Fruit fly (Drosophila melanogaster): Measurements from ENCODE around the gene CG14933.

Gene CG14933

DNA sequence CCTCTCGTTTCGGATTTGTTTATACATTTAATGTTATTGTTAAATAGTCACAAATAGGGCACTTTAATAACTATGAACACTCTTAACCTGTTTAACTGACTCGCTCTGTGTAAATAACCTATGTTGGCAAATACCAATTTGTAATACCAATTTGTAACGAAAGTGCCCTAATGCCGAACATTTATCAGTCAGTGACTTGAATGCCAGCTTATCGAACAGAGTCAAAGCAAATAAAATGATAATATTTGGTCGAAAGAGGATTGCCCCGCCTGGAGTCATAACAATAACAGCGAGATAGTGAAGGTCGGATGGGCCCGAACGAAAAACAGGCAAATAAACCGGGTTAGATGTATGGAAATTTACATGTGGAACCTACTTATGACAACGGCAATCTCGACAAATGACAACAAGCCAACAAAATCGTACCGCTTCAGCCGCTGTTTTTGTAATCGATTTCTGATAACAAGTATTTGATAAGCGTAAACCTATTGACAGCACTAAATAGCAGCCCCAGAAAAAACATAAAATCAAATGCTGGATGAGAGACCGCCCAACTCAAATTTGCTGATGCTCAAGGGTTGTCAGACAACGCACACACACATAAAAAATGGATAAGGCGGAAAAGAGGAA is 2.6 kb downstream of the CG14933 start (continued):
- TF ChIP-seq crol (GFP tag; IDR thresholded peaks at IDR 0.05): no peak
- no peak for TF ChIP-seq Six4 (GFP tag; optimal IDR thresholded peaks at IDR 0.05)
- no peak for TF ChIP-seq ERR (GFP tag; optimal IDR thresholded peaks at IDR 0.05)
- no peak for TF ChIP-seq CG2712 (tag; optimal IDR thresholded peaks at IDR 0.05)
- no peak for TF ChIP-seq NfI (GFP tag; optimal IDR thresholded peaks at IDR 0.05)
- TF ChIP-seq sim (GFP tag; IDR thresholded peaks at IDR 0.05): no peak
- no peak for TF ChIP-seq kay (GFP tag; optimal IDR thresholded peaks at IDR 0.05)
- TF ChIP-seq fd96Cb (tag; optimal IDR thresholded peaks at IDR 0.05): no peak
- TF ChIP-seq Sox100B (GFP tag; optimal IDR thresholded peaks at IDR 0.05): peak; percentile 14
- no peak for TF ChIP-seq crc (GFP tag; optimal IDR thresholded peaks at IDR 0.05)
- TF ChIP-seq CHES-1-like (GFP tag; optimal IDR thresholded peaks at IDR 0.05): no peak
- no peak for TF ChIP-seq CG13424 (tag; optimal IDR thresholded peaks at IDR 0.05)
- no peak for TF ChIP-seq zen2 (GFP tag; IDR thresholded peaks at IDR 0.05; ENCODE audit: partially characterized antibody)
- TF ChIP-seq CG33557 (GFP tag; optimal IDR thresholded peaks at IDR 0.05): no peak
- TF ChIP-seq tin (GFP tag; optimal IDR thresholded peaks at IDR 0.05): no peak
- TF ChIP-seq lab (GFP tag; optimal IDR thresholded peaks at IDR 0.05): peak; percentile 48
- no peak for TF ChIP-seq CG2129 (GFP tag; IDR thresholded peaks at IDR 0.05; ENCODE audit: partially characterized antibody)
- no peak for TF ChIP-seq nmo (GFP tag; optimal IDR thresholded peaks at IDR 0.05)
- TF ChIP-seq CG11085 (GFP tag; IDR thresholded peaks at IDR 0.05): no peak
- TF ChIP-seq CG18599 (GFP tag; optimal IDR thresholded peaks at IDR 0.05): no peak
- no peak for TF ChIP-seq gro (GFP tag; optimal IDR thresholded peaks at IDR 0.05)
- no peak for TF ChIP-seq CG13123 (GFP tag; optimal IDR thresholded peaks at IDR 0.05)
- no peak for TF ChIP-seq CG31441 (GFP tag; IDR thresholded peaks at IDR 0.05)
- TF ChIP-seq CG10979 (tag; optimal IDR thresholded peaks at IDR 0.05): no peak
- no peak for TF ChIP-seq ttk (GFP tag; IDR thresholded peaks at IDR 0.05)
- no peak for TF ChIP-seq CG4328 (GFP tag; optimal IDR thresholded peaks at IDR 0.05)
- no peak for TF ChIP-seq CG2116 (GFP tag; optimal IDR thresholded peaks at IDR 0.05)
- no peak for TF ChIP-seq CG7928 (GFP tag; optimal IDR thresholded peaks at IDR 0.05)
- no peak for TF ChIP-seq bowl (GFP tag; IDR thresholded peaks at IDR 0.05)
- no peak for TF ChIP-seq Opbp (GFP tag; IDR thresholded peaks at IDR 0.05; ENCODE audit: partially characterized antibody)
- TF ChIP-seq Fer2 (tag; optimal IDR thresholded peaks at IDR 0.05): no peak
- no peak for TF ChIP-seq ssp (GFP tag; IDR thresholded peaks at IDR 0.05)
- TF ChIP-seq chif (GFP tag; optimal IDR thresholded peaks at IDR 0.05): no peak
- no peak for TF ChIP-seq CkIIα-i1 (GFP tag; IDR thresholded peaks at IDR 0.05)
- no peak for TF ChIP-seq lov (optimal IDR thresholded peaks at IDR 0.05)
- TF ChIP-seq lov (GFP tag; IDR thresholded peaks at IDR 0.05): no peak
- no peak for TF ChIP-seq Dref (GFP tag; IDR thresholded peaks at IDR 0.05)
- TF ChIP-seq Doc3 (GFP tag; IDR thresholded peaks at IDR 0.05; ENCODE audit: partially characterized antibody): no peak
- TF ChIP-seq zfh2 (GFP tag; optimal IDR thresholded peaks at IDR 0.05): no peak
- no peak for TF ChIP-seq Xbp1 (GFP tag; optimal IDR thresholded peaks at IDR 0.05)
- TF ChIP-seq CG10543 (GFP tag; optimal IDR thresholded peaks at IDR 0.05): no peak
- peak; percentile 40 for TF ChIP-seq grn (GFP tag; optimal IDR thresholded peaks at IDR 0.05)
- TF ChIP-seq stwl (tag; optimal IDR thresholded peaks at IDR 0.05): no peak
- no peak for TF ChIP-seq CG2202 (tag; optimal IDR thresholded peaks at IDR 0.05)
- TF ChIP-seq slou (GFP tag; optimal IDR thresholded peaks at IDR 0.05): no peak
- TF ChIP-seq CG2199 (GFP tag; IDR thresholded peaks at IDR 0.05): no peak
- TF ChIP-seq CG15011 (GFP tag; optimal IDR thresholded peaks at IDR 0.05): no peak
- TF ChIP-seq CoRest (tag; optimal IDR thresholded peaks at IDR 0.05): no peak
- TF ChIP-seq CG2678 (tag; optimal IDR thresholded peaks at IDR 0.05): peak; percentile 43
- TF ChIP-seq CG31365 (tag; optimal IDR thresholded peaks at IDR 0.05): no peak
- no peak for TF ChIP-seq chm (GFP tag; IDR thresholded peaks at IDR 0.05)
